Worm (Caenorhabditis elegans) whole organism, L3 larva: ENCODE measurements around the gene F41E6.17.

Source experiments
- R02D3.7 ChIP-seq: fragments of 150-350 bp; optimal IDR thresholded peaks from 2 replicates; lab custom pipeline; 2014; ENCODE audit warnings: missing biosample characterization, missing genetic modification characterization
- ZK546.5 ChIP-seq: sonication (generic microtip); optimal IDR thresholded peaks from 2 replicates; lab custom pipeline; 2017; ENCODE audit warnings: missing biosample characterization, missing genetic modification characterization
- aly-2 ChIP-seq: fragments of 150-350 bp; optimal IDR thresholded peaks from 2 replicates; lab custom pipeline; 2014; ENCODE audit warnings: missing biosample characterization, missing genetic modification characterization
- ama-1 ChIP-seq: fragments of 150-350 bp; optimal IDR thresholded peaks from 2 replicates; lab custom pipeline; 2018
- daf-12 ChIP-seq: fragments of 150-350 bp; optimal IDR thresholded peaks from 2 replicates; lab custom pipeline; 2014; ENCODE audit warnings: missing biosample characterization, missing genetic modification reagents, missing genetic modification characterization
- egl-27 ChIP-seq: sonication (generic microtip); optimal IDR thresholded peaks from 4 replicates; lab custom pipeline; 2017; ENCODE audit warnings: missing biosample characterization, missing genetic modification reagents, missing genetic modification characterization
- egl-5 ChIP-seq: fragments of 150-350 bp; optimal IDR thresholded peaks from 2 replicates; lab custom pipeline; 2017; ENCODE audit warnings: missing biosample characterization, missing genetic modification reagents, missing genetic modification characterization, inconsistent platforms
- elt-1 ChIP-seq: fragments of 150-350 bp; optimal IDR thresholded peaks from 2 replicates; lab custom pipeline; 2014; ENCODE audit warnings: missing biosample characterization, missing genetic modification characterization
- elt-2 ChIP-seq: sonication (generic microtip); optimal IDR thresholded peaks from 2 replicates; lab custom pipeline; 2016; ENCODE audit warnings: missing genetic modification reagents, mild to moderate bottlenecking, missing genetic modification characterization, missing compliant biosample characterization
- eor-1 ChIP-seq, 2 experiments: fragments of 150-350 bp; optimal IDR thresholded peaks; 2 replicates each; lab custom pipeline; 2014 to 2018; ENCODE audit warnings: missing biosample characterization in 2 of 2, missing genetic modification characterization in 2 of 2
- hmg-11 ChIP-seq: sonication (generic microtip); optimal IDR thresholded peaks from 2 replicates; lab custom pipeline; 2016; ENCODE audit warnings: missing genetic modification characterization, missing compliant biosample characterization
- jun-1 ChIP-seq: fragments of 150-350 bp; optimal IDR thresholded peaks from 2 replicates; lab custom pipeline; 2014; ENCODE audit warnings: missing biosample characterization, missing genetic modification reagents, missing genetic modification characterization
- lin-39 ChIP-seq: fragments of 150-350 bp; optimal IDR thresholded peaks from 2 replicates; lab custom pipeline; 2018; ENCODE audit warnings: missing biosample characterization, missing genetic modification reagents, missing genetic modification characterization
- lsy-12 ChIP-seq: sonication (generic microtip); optimal IDR thresholded peaks from 2 replicates; lab custom pipeline; 2016; ENCODE audit warnings: mild to moderate bottlenecking, missing genetic modification characterization, missing compliant biosample characterization
- mdl-1 ChIP-seq: fragments of 150-350 bp; optimal IDR thresholded peaks from 2 replicates; lab custom pipeline; 2014; ENCODE audit warnings: missing biosample characterization, missing genetic modification characterization
- mml-1 ChIP-seq: fragments of 150-350 bp; sonication (generic microtip); optimal IDR thresholded peaks from 3 replicates; lab custom pipeline; 2014; ENCODE audit warnings: missing biosample characterization, missing genetic modification characterization
- nfya-1 ChIP-seq: sonication (generic microtip); optimal IDR thresholded peaks from 2 replicates; lab custom pipeline; 2017; ENCODE audit warnings: missing genetic modification characterization, mild to moderate bottlenecking, missing compliant biosample characterization, antibody characterized with exemption, moderate library complexity; ENCODE audit not compliant: insufficient read depth
- nhr-12 ChIP-seq: fragments of 150-350 bp; optimal IDR thresholded peaks from 2 replicates; lab custom pipeline; 2014; ENCODE audit warnings: missing biosample characterization, missing genetic modification characterization
- nhr-23 ChIP-seq: fragments of 150-350 bp; optimal IDR thresholded peaks from 2 replicates; lab custom pipeline; 2014; ENCODE audit warnings: missing biosample characterization, missing genetic modification reagents, missing genetic modification characterization
- nhr-237 ChIP-seq: fragments of 150-350 bp; optimal IDR thresholded peaks from 2 replicates; lab custom pipeline; 2014; ENCODE audit warnings: missing biosample characterization, missing genetic modification characterization
- nhr-25 ChIP-seq: sonication (generic microtip); optimal IDR thresholded peaks from 2 replicates; lab custom pipeline; 2017; ENCODE audit warnings: missing biosample characterization, missing genetic modification characterization
- nhr-43 ChIP-seq: sonication (generic microtip); optimal IDR thresholded peaks from 2 replicates; lab custom pipeline; 2016; ENCODE audit warnings: mild to moderate bottlenecking, missing genetic modification characterization, missing compliant biosample characterization; ENCODE audit not compliant: poor library complexity, severe bottlenecking
- pha-4 ChIP-seq: fragments of 150-350 bp; optimal IDR thresholded peaks from 2 replicates; lab custom pipeline; 2014; ENCODE audit warnings: missing biosample characterization, missing genetic modification reagents, missing genetic modification characterization
- pqm-1 ChIP-seq: fragments of 150-350 bp; optimal IDR thresholded peaks from 2 replicates; lab custom pipeline; 2017; ENCODE audit warnings: missing biosample characterization, missing genetic modification characterization, inconsistent platforms
- sea-2 ChIP-seq: fragments of 150-350 bp; sonication (generic microtip); optimal IDR thresholded peaks from 4 replicates; lab custom pipeline; 2014; ENCODE audit warnings: missing biosample characterization, missing genetic modification reagents, missing genetic modification characterization
- snpc-4 ChIP-seq: fragments of 150-350 bp; optimal IDR thresholded peaks from 2 replicates; lab custom pipeline; 2014; ENCODE audit warnings: missing biosample characterization, missing genetic modification characterization
- tbx-2 ChIP-seq: sonication (generic microtip); optimal IDR thresholded peaks from 2 replicates; lab custom pipeline; 2016; ENCODE audit warnings: mild to moderate bottlenecking, missing genetic modification characterization, missing compliant biosample characterization
- zag-1 ChIP-seq: fragments of 150-350 bp; optimal IDR thresholded peaks from 2 replicates; lab custom pipeline; 2014; ENCODE audit warnings: missing biosample characterization, missing genetic modification characterization
- ztf-11 ChIP-seq: fragments of 150-350 bp; optimal IDR thresholded peaks from 2 replicates; lab custom pipeline; 2014; ENCODE audit warnings: missing biosample characterization, missing genetic modification characterization
- ztf-4 ChIP-seq: fragments of 150-350 bp; optimal IDR thresholded peaks from 2 replicates; lab custom pipeline; 2014; ENCODE audit warnings: missing biosample characterization, missing genetic modification characterization

The F41E6.17 gene

ce11 chrV:8608483-8608882 lies 15.4 kb upstream of the F41E6.17 start:
- TF ChIP-seq egl-27, result no peak
- no peak for TF ChIP-seq zag-1 (tag; lab: Kevin White, UChicago)

ce11 chrV:8609776-8610529 lies 13.9 kb upstream of the F41E6.17 start:
- TF ChIP-seq eor-1 (tag; optimal IDR thresholded peaks at IDR 0.05; lab: Kevin White, UChicago) (no peak), mdl-1 (peak; percentile 3), snpc-4 (tag; lab: Kevin White, UChicago) (peak; percentile 31), lin-39 (tag; lab: Kevin White, UChicago) (peak; percentile 65), hmg-11 (tag; lab: Kevin White, UChicago) (peak; percentile 60), nfya-1 (tag; lab: Kevin White, UChicago) (peak; percentile 28), ztf-4 (tag; lab: Kevin White, UChicago) (no peak), elt-1 (tag; lab: Kevin White, UChicago) (no peak), tbx-2 (tag; lab: Kevin White, UChicago) (no peak), ztf-11 (tag; lab: Kevin White, UChicago) (no peak), nhr-43 (peak; percentile 42)

ce11 chrV:8610633-8611404 lies 13.1 kb upstream of the F41E6.17 start, which contains the start of gene fip-4:
fip-4 (minus strand) TSS chrV:8611268.
- TF ChIP-seq pha-4 (peak; percentile 99), nhr-23 (tag; lab: Kevin White, UChicago) (peak; percentile 60), sea-2 (GFP tag; lab: Kevin White, UChicago) (no peak), snpc-4 (tag; lab: Kevin White, UChicago) (peak; percentile 18), lsy-12 (peak; percentile 9), nfya-1 (tag; lab: Kevin White, UChicago) (peak; percentile 12), nhr-12 (tag; lab: Kevin White, UChicago) (no peak), pqm-1 (peak; percentile 76), elt-2 (tag; lab: Kevin White, UChicago) (peak; percentile 73), nhr-25 (tag; lab: Kevin White, UChicago) (peak; percentile 91), tbx-2 (tag; lab: Kevin White, UChicago) (no peak), jun-1 (tag; lab: Kevin White, UChicago) (peak; percentile 27), mml-1 (tag; lab: Kevin White, UChicago) (peak; percentile 38), nhr-43 (no peak), egl-5 (tag; lab: Kevin White, UChicago) (peak; percentile 45)

- TF ChIP-seq aly-2 (peak; percentile 8), sea-2 (GFP tag; lab: Kevin White, UChicago) (no peak), ZK546.5 (tag; lab: Kevin White, UChicago) (no peak), lsy-12 (no peak), ama-1 (no peak), daf-12 (no peak), ztf-11 (tag; lab: Kevin White, UChicago) (no peak), egl-27 (no peak), nhr-43 (no peak), nhr-25 (tag; lab: Kevin White, UChicago) (peak; percentile 33), nhr-237 (tag; lab: Kevin White, UChicago) (no peak), nfya-1 (tag; lab: Kevin White, UChicago) (no peak), R02D3.7 (tag; lab: Kevin White, UChicago) (no peak)
Measured at ce11 chrV:8615711-8616110, 8.2 kb upstream of the F41E6.17 start.

- peak; percentile 83 for TF ChIP-seq elt-1 (tag; lab: Kevin White, UChicago)
- no peak for TF ChIP-seq pha-4
- peak; percentile 17 for TF ChIP-seq nhr-43
- TF ChIP-seq nhr-25 (tag; lab: Kevin White, UChicago), result peak; percentile 27
Measured at ce11 chrV:8618738-8619137, 5.2 kb upstream of the F41E6.17 start, which contains the start of gene grd-5. grd-5 (plus strand) TSS chrV:8619032.
